Fruit fly (Drosophila melanogaster) Kc167 (cell line): Measurements from ENCODE around the gene w.

ENCODE experiments used
- Myc ChIP-seq: fragments of >200 bp; optimal IDR thresholded peaks from 2 replicates; lab custom pipeline; 2017; ENCODE audit warnings: missing external identifiers
- Sin3A ChIP-seq: fragments of >200 bp; optimal IDR thresholded peaks from 2 replicates; lab custom pipeline; 2018; ENCODE audit warnings: missing external identifiers
- h ChIP-seq: fragments of >200 bp; optimal IDR thresholded peaks from 3 replicates; lab custom pipeline; 2018; ENCODE audit warnings: missing external identifiers
- insv ChIP-seq: fragments of >200 bp; optimal IDR thresholded peaks from 3 replicates; lab custom pipeline; 2018; ENCODE audit warnings: missing external identifiers
- psq ChIP-seq: fragments of >200 bp; optimal IDR thresholded peaks from 2 replicates; lab custom pipeline; 2017; ENCODE audit warnings: missing external identifiers
- ttk ChIP-seq: sonication (Bioruptor generic); optimal IDR thresholded peaks from 2 replicates; lab custom pipeline; 2017; ENCODE audit warnings: missing external identifiers

The w gene

dm6 chrX:2796345-2797256 is at the start of gene w:
Gene w (minus strand): TSS chrX:2796466.
- no peak for TF ChIP-seq insv (lab: Kevin White, UChicago)
- no peak for TF ChIP-seq ttk (lab: Kevin White, UChicago)
- TF ChIP-seq Sin3A, result no peak
- no peak for TF ChIP-seq psq (lab: Kevin White, UChicago)
- no peak for TF ChIP-seq Myc
- TF ChIP-seq h (lab: Kevin White, UChicago), result no peak

- no peak for TF ChIP-seq Myc
- no peak for TF ChIP-seq ttk (lab: Kevin White, UChicago)
- TF ChIP-seq h (lab: Kevin White, UChicago), result no peak
- no peak for TF ChIP-seq Sin3A
- TF ChIP-seq insv (lab: Kevin White, UChicago), result no peak
- TF ChIP-seq psq (lab: Kevin White, UChicago), result no peak
Measured at dm6 chrX:2814423-2814822, 18.2 kb upstream of the w start.

dm6 chrX:2813106-2813505 is 16.8 kb upstream of the w start:
- TF ChIP-seq ttk (lab: Kevin White, UChicago) (no peak), insv (lab: Kevin White, UChicago) (no peak), Myc (no peak), h (lab: Kevin White, UChicago) (no peak), Sin3A (no peak), psq (lab: Kevin White, UChicago) (no peak)

- no peak for TF ChIP-seq Sin3A
- TF ChIP-seq insv (lab: Kevin White, UChicago), result no peak
- no peak for TF ChIP-seq h (lab: Kevin White, UChicago)
- TF ChIP-seq Myc, result no peak
- no peak for TF ChIP-seq ttk (lab: Kevin White, UChicago)
- no peak for TF ChIP-seq psq (lab: Kevin White, UChicago)
Measured at dm6 chrX:2811703-2812102, 15.4 kb upstream of the w start.

dm6 chrX:2811059-2811458 is 14.8 kb upstream of the w start:
- TF ChIP-seq psq (lab: Kevin White, UChicago), result no peak
- TF ChIP-seq insv (lab: Kevin White, UChicago), result no peak
- no peak for TF ChIP-seq Sin3A
- no peak for TF ChIP-seq Myc
- no peak for TF ChIP-seq h (lab: Kevin White, UChicago)
- no peak for TF ChIP-seq ttk (lab: Kevin White, UChicago)

dm6 chrX:2809581-2809980 is 13.3 kb upstream of the w start, which contains the start of gene CG12498:
Gene CG12498 (plus strand): TSS chrX:2809881.
- no peak for TF ChIP-seq Myc
- no peak for TF ChIP-seq ttk (lab: Kevin White, UChicago)
- TF ChIP-seq h (lab: Kevin White, UChicago), result no peak
- TF ChIP-seq insv (lab: Kevin White, UChicago), result no peak
- TF ChIP-seq Sin3A, result no peak
- no peak for TF ChIP-seq psq (lab: Kevin White, UChicago)

- TF ChIP-seq Myc, result no peak
- TF ChIP-seq insv (lab: Kevin White, UChicago), result no peak
- no peak for TF ChIP-seq h (lab: Kevin White, UChicago)
- no peak for TF ChIP-seq psq (lab: Kevin White, UChicago)
- TF ChIP-seq Sin3A, result no peak
- no peak for TF ChIP-seq ttk (lab: Kevin White, UChicago)
Measured at dm6 chrX:2803776-2804175, 7.5 kb upstream of the w start.

- TF ChIP-seq ttk (lab: Kevin White, UChicago) (no peak), Myc (no peak), h (lab: Kevin White, UChicago) (no peak), psq (lab: Kevin White, UChicago) (no peak), insv (lab: Kevin White, UChicago) (no peak), Sin3A (no peak)
Measured at dm6 chrX:2802998-2803397, 6.7 kb upstream of the w start.

dm6 chrX:2794876-2795275 is 1.4 kb downstream of the w start:
- TF ChIP-seq psq (lab: Kevin White, UChicago), result no peak
- TF ChIP-seq insv (lab: Kevin White, UChicago), result no peak
- TF ChIP-seq h (lab: Kevin White, UChicago), result no peak
- TF ChIP-seq Sin3A, result no peak
- TF ChIP-seq ttk (lab: Kevin White, UChicago), result no peak
- TF ChIP-seq Myc, result no peak

dm6 chrX:2791898-2792297 is 4.4 kb downstream of the w start:
- TF ChIP-seq insv (lab: Kevin White, UChicago), result no peak

- no peak for TF ChIP-seq h (lab: Kevin White, UChicago)
- TF ChIP-seq psq (lab: Kevin White, UChicago), result no peak
- no peak for TF ChIP-seq ttk (lab: Kevin White, UChicago)
- no peak for TF ChIP-seq insv (lab: Kevin White, UChicago)
- TF ChIP-seq Sin3A, result no peak
- no peak for TF ChIP-seq Myc
Measured at dm6 chrX:2790055-2790617, 6.1 kb downstream of the w start, which contains the start of gene CG32795. Gene CG32795 (minus strand): TSS chrX:2790567.

dm6 chrX:2789285-2790054 is 6.8 kb downstream of the w start:
- no peak for TF ChIP-seq h (lab: Kevin White, UChicago)
- TF ChIP-seq psq (lab: Kevin White, UChicago), result no peak
- no peak for TF ChIP-seq Sin3A
- TF ChIP-seq ttk (lab: Kevin White, UChicago), result no peak
- no peak for TF ChIP-seq Myc
- no peak for TF ChIP-seq insv (lab: Kevin White, UChicago)
